Fruit fly (Drosophila melanogaster): ENCODE results near the gene RpL32.

Gene RpL32

DNA sequence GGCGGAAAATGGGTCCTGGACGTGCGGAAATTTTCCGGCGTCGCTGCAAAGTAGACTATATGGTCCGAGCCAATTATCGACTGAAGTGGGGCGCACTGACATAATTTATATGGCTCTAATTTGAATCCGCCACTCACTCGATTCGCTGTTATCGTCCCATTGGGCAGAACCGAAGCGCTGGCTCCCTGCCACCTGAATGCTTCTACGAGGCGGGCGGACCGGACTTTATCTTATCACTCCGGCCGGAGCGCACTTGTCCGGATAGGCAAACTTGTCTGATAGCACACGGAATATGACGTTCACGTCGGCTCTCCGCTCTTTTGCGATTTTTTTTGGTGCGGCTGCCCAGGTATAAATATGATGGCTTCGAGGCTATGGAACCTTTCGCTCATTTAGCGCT, 16.6 kb upstream of the RpL32 start:
- TF ChIP-seq h (optimal IDR thresholded peaks at IDR 0.05): no peak
- TF ChIP-seq insv (optimal IDR thresholded peaks at IDR 0.05): no peak
- no peak for TF ChIP-seq psq (optimal IDR thresholded peaks at IDR 0.05)
- TF ChIP-seq Sin3A (optimal IDR thresholded peaks at IDR 0.05): no peak
- no peak for TF ChIP-seq Myc (optimal IDR thresholded peaks at IDR 0.05)
- no peak for TF ChIP-seq ttk (optimal IDR thresholded peaks at IDR 0.05)

DNA sequence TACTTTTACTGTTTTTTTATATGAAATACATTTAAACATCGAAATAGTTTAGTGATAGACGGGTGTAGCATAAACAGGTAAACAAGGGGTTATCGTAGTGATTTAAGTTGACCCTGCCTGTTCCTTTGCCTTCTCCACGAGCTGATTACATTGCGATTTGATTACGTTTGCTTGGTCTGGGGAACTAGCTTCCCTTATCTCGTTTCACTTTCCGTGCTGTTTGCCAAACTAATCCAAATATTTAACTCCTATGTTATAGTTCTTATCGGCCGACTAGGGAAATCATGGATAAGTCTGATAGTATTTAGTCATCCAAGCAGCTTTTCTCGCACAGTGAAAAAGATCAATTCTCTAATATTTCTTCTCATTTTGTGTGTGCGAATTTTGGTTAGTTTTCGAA, 16.0 kb upstream of the RpL32 start:
- TF ChIP-seq psq (optimal IDR thresholded peaks at IDR 0.05) (no peak), Sin3A (optimal IDR thresholded peaks at IDR 0.05) (no peak), Myc (optimal IDR thresholded peaks at IDR 0.05) (no peak), h (optimal IDR thresholded peaks at IDR 0.05) (no peak), ttk (optimal IDR thresholded peaks at IDR 0.05) (no peak), insv (optimal IDR thresholded peaks at IDR 0.05) (no peak)

DNA sequence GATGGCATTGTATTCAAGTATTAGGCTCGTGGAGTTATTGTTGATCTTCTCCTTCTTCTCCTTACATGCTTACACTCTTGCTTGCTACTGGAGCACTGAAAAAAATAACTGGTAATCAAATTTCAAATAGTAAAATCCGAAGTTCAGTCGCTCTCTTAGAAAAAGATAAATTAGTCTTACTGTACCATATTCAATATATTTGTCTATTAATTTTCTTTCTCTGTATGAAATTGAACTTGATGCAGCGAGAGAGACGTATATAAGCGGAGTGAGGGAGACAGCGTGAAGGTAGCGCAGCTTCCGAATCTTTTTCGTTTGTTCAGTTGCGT, 15.2 kb upstream of the RpL32 start:
- TF ChIP-seq insv (optimal IDR thresholded peaks at IDR 0.05) (no peak), ttk (optimal IDR thresholded peaks at IDR 0.05) (no peak), psq (optimal IDR thresholded peaks at IDR 0.05) (no peak), Myc (optimal IDR thresholded peaks at IDR 0.05) (no peak), Sin3A (optimal IDR thresholded peaks at IDR 0.05) (no peak), h (optimal IDR thresholded peaks at IDR 0.05) (no peak)

DNA sequence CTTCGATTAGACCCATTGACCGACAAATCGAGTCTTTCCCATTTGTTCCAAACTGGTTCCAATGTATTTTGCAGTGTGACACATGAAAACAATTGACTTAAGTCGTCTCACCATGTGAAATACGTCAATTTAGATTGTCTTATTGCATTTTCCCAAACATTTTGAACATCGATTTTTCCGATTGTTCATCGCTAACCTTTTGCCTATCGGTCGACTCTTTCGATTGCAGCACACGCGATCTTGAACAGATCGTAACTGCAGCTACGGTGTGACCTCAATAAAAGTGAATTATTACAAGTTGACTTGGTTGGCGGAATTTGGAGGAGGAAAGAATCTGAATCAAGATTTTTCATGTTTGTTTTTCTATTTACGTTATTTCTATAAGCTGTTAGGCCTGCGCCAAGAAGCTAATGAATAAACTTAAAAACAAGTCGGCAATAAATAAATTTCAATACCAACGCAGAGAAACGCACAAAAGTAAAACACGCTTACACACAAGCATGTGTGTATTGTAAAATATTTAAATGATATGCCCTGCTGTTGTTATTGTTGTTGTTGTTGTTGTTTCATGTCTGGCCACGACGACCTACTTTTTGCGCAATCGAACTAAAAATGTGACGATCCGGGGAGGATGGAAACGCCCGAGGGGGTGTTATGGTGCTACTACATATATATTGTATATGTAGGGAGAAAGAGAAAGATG, 14.6 kb upstream of the RpL32 start:
- no peak for TF ChIP-seq Myc (optimal IDR thresholded peaks at IDR 0.05)
- TF ChIP-seq Sin3A (optimal IDR thresholded peaks at IDR 0.05): no peak
- TF ChIP-seq insv (optimal IDR thresholded peaks at IDR 0.05): no peak
- TF ChIP-seq h (optimal IDR thresholded peaks at IDR 0.05): no peak
- TF ChIP-seq ttk (optimal IDR thresholded peaks at IDR 0.05): no peak
- no peak for TF ChIP-seq psq (optimal IDR thresholded peaks at IDR 0.05)

DNA sequence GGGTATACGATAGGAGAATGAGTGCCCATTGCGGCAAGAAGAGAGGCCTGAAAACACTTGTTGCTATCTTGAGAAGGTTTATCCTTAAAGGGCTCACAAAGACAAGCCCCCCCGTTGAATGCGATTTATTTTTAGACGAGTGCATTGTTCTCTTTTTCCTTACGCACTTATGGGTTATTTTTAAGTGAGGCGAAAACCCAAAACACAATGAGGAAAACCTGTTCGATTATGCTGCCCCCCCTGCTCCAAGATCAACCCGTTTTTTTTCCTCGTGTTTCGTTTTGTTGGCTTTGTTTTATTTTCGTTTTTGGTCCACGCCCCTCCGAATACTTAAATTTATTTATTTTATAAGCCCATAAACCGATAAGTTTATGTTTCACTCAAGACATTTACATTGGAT, 14.0 kb upstream of the RpL32 start:
- no peak for TF ChIP-seq Sin3A (optimal IDR thresholded peaks at IDR 0.05)
- TF ChIP-seq Myc (optimal IDR thresholded peaks at IDR 0.05): no peak
- TF ChIP-seq psq (optimal IDR thresholded peaks at IDR 0.05): no peak
- TF ChIP-seq h (optimal IDR thresholded peaks at IDR 0.05): no peak
- TF ChIP-seq ttk (optimal IDR thresholded peaks at IDR 0.05): no peak
- TF ChIP-seq insv (optimal IDR thresholded peaks at IDR 0.05): no peak

DNA sequence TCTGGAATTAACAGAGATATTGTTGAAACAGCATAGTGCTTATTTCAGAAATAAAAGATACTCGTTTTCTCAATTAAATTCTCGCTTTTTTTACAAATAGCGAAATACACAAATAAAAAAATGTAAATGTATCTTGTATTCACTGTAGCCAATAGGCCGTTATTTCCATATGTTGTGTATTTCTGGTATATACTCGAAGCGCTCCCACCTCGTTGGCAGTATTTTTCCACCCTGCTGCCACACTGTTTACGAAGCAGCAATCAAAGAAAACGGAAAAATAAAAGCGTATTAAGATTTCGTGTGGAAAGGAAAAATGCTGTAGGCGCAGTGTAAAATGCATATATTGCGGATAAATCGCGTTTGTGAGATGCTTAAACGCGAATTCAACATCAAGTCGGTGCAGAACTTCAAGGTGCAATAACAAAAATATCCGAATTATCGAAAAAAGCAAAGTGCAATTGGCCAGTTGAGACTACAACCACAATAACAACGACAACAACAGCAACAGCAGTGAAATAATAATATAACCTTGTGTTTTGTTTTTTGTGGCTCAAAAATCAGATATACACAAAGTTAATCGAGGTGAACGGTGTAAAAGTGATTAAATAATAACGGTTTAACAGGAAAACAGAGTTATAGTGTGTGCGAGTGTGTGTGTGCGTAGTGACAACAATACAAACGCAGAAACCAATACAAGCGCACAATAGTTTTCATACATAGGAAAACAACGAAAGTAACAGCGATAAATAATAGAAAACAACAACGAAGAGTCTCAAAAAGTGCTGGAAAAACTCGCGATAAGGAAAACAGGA, 12.3 kb upstream of the RpL32 start, which contains the start of gene sima:
TSS of gene sima (plus strand) at position 255 of the 812 bp plus-strand sequence.
- TF ChIP-seq h (optimal IDR thresholded peaks at IDR 0.05) (no peak), insv (optimal IDR thresholded peaks at IDR 0.05) (no peak), psq (optimal IDR thresholded peaks at IDR 0.05) (peak; percentile 93), Myc (optimal IDR thresholded peaks at IDR 0.05) (no peak), Sin3A (optimal IDR thresholded peaks at IDR 0.05) (no peak), ttk (optimal IDR thresholded peaks at IDR 0.05) (no peak)

DNA sequence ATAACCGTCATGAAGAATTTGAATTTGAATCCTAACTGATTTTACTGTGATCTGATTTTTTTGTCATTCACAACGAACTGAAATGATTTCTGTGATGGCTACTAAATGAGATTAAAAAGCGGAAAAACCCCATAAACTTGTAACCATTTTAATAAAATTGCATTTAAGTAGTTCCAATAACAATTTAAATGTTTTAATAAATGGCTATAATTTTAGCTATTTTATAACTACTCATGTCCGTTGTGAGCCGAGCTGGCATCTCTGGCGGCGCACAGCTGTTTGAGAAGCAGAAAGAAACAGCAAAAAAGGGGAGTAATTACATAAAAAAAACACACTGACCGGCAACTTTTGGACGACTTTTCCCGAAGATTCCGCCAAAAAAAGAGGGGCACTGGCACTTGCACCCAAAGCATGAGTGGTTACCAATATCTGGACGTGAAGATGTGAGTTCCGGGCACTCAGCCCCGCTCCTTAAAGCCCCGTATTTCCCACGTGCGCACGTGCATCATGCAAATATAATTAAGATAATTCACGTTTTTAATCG, 10.7 kb upstream of the RpL32 start, which contains the start of the genes CG7950 and Rpp14a:
TSS of gene CG7950 (plus strand) at position 268 of the 544 bp plus-strand sequence.
TSS of gene Rpp14a (plus strand) at position 268 of the 544 bp plus-strand sequence.
- no peak for TF ChIP-seq Sin3A (optimal IDR thresholded peaks at IDR 0.05)
- no peak for TF ChIP-seq h (optimal IDR thresholded peaks at IDR 0.05)
- no peak for TF ChIP-seq psq (optimal IDR thresholded peaks at IDR 0.05)
- TF ChIP-seq Myc (optimal IDR thresholded peaks at IDR 0.05): no peak
- no peak for TF ChIP-seq insv (optimal IDR thresholded peaks at IDR 0.05)

DNA sequence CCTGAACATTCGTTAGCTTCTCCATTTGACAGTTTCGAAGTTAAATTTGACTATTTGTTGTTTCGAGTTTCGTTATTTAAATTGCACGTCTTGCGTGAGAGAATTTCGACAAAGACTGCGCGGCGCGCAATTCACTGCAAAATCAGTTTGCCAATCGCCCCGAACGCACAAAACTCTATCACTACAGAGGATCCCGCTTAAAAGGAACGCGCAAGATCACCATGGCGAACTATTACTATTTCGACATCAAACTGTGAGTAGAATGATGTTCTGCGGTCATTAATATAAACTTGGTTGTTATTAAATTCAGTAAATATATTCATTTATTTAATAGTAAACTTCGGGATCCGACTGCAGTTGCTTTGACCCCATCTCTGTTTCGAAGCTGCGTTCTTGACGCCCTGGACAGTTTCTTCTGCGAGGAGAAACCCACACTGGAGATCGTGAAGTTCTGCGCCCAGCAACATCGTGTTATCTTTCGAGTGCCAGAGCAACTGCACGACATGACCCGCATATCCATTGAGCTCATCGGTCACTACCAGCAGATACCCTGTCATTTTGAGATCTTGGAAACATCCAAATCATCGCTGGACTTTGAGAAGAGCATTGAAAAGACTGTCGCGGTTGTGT, 10.1 kb upstream of the RpL32 start, which contains the start of the genes Rpp14b and spn-A:
TSS of gene Rpp14b (plus strand) at position 43 of the 630 bp plus-strand sequence.
TSS of gene spn-A (minus strand) at position 123 of the 630 bp plus-strand sequence.
- TF ChIP-seq insv (optimal IDR thresholded peaks at IDR 0.05): peak; percentile 11
- no peak for TF ChIP-seq Myc (optimal IDR thresholded peaks at IDR 0.05)
- TF ChIP-seq Sin3A (optimal IDR thresholded peaks at IDR 0.05): no peak
- peak; percentile 26 for TF ChIP-seq h (optimal IDR thresholded peaks at IDR 0.05)

DNA sequence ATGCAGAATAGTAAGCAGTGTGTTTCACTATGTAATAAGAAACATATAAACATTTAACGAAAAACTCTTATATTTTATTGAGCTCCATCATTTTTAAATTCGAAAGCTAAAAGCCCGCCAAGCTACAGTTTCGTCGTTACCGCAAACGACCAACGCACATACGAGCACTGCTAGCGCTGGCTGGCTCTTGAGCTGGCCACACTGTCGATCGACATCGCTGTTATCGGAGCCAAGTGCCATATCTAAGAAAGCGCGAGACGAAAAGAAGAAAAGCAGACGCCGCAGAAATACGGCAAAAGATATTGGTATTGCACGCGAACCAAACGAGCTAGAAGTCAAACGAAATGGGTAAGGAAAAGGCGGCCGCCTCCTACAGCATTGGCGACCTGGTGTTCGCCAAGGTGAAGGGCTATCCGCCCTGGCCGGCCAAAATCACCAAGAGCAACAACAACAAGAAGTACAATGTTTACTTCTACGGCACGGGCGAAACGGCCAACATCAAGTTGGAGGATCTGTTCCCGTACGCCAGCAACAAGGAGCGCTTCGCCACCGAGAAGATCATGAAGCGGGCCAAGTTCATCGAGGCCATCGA, 6.6 kb upstream of the RpL32 start, which contains the start of gene Jasper:
TSS of gene Jasper (plus strand) at position 60 of the 592 bp plus-strand sequence.
- TF ChIP-seq psq (optimal IDR thresholded peaks at IDR 0.05) (no peak), ttk (optimal IDR thresholded peaks at IDR 0.05) (no peak), insv (optimal IDR thresholded peaks at IDR 0.05) (no peak), Sin3A (optimal IDR thresholded peaks at IDR 0.05) (no peak), Myc (optimal IDR thresholded peaks at IDR 0.05) (no peak), h (optimal IDR thresholded peaks at IDR 0.05) (no peak)

DNA sequence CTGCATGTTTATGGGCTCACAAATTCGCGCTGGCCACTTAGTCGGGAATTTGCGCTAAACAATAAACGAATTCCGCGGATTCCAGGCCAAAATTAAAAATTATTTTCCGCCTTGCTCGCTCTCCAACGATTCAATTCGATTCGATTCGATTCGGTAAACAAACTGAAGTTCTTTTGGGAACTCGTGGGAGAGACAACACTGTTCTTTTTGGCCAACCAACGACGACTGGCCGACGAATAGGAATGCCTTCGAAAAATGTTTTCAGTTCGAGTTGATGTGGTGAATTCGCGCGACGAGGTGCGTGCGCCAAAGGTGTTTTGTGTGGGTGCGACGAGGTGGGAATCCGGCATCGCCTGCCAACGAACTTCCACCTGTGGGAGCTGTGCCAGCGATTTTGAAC, 6.0 kb upstream of the RpL32 start, which contains the start of gene CG15528:
TSS of gene CG15528 (minus strand) at position 180 of the 400 bp plus-strand sequence.
- TF ChIP-seq h (optimal IDR thresholded peaks at IDR 0.05): no peak
- no peak for TF ChIP-seq psq (optimal IDR thresholded peaks at IDR 0.05)

DNA sequence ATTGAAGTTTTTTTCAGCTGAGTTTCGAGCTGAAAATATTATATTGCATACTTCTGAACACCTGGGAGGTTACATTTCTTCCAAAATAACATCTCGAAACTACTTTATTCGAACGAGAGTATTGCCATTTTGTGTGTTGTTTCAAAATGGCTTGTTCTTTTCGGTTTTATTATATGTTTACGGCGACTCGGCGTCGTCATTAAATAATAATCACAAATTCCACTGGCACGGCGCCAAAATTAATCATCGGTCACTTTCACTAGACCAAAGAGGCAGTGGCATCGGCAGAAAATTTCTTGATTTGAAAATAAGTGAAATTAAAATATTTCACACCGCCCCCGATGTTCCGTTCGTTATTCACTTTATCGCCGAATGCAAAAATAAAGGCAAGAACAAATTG, 4.5 kb upstream of the RpL32 start:
- TF ChIP-seq h (optimal IDR thresholded peaks at IDR 0.05) (no peak), psq (optimal IDR thresholded peaks at IDR 0.05) (no peak), insv (optimal IDR thresholded peaks at IDR 0.05) (no peak), Myc (optimal IDR thresholded peaks at IDR 0.05) (no peak), ttk (optimal IDR thresholded peaks at IDR 0.05) (no peak), Sin3A (optimal IDR thresholded peaks at IDR 0.05) (no peak)

All from Kc167 (cell line).